Fruit fly (Drosophila melanogaster): ENCODE results near the gene Ho.

Ho gene

dm6 chr3R:11661187-11661586 lies 18.4 kb upstream of the Ho start:
- TF ChIP-seq lola (GFP tag; optimal IDR thresholded peaks at IDR 0.05) = no peak
- no peak for TF ChIP-seq Hnf4 (GFP tag; optimal IDR thresholded peaks at IDR 0.05)
- TF ChIP-seq psq (GFP tag; optimal IDR thresholded peaks at IDR 0.05) = no peak
- no peak for TF ChIP-seq dmrt93B (GFP tag; optimal IDR thresholded peaks at IDR 0.05)
- no peak for TF ChIP-seq Hr83 (GFP tag; optimal IDR thresholded peaks at IDR 0.05; ENCODE audit: poor library complexity, severe bottlenecking)
- no peak for TF ChIP-seq CG9705 (GFP tag; optimal IDR thresholded peaks at IDR 0.05)
- TF ChIP-seq Abd-B (GFP tag; optimal IDR thresholded peaks at IDR 0.05) = no peak
- no peak for TF ChIP-seq h (GFP tag; optimal IDR thresholded peaks at IDR 0.05)
- no peak for TF ChIP-seq fru (GFP tag; optimal IDR thresholded peaks at IDR 0.05)
- no peak for TF ChIP-seq foxo (GFP tag; optimal IDR thresholded peaks at IDR 0.05)
- TF ChIP-seq Dif (GFP tag; optimal IDR thresholded peaks at IDR 0.05; ENCODE audit: partially characterized antibody) = no peak
- no peak for TF ChIP-seq Jra (GFP tag; optimal IDR thresholded peaks at IDR 0.05)
- TF ChIP-seq rgr (GFP tag; optimal IDR thresholded peaks at IDR 0.05) = no peak
- no peak for TF ChIP-seq dsf (GFP tag; optimal IDR thresholded peaks at IDR 0.05; ENCODE audit: borderline replicate concordance)
- TF ChIP-seq CrebA (GFP tag; optimal IDR thresholded peaks at IDR 0.05; ENCODE audit: borderline replicate concordance) = no peak
- no peak for TF ChIP-seq sv (GFP tag; optimal IDR thresholded peaks at IDR 0.05)
- TF ChIP-seq Hr78 (GFP tag; optimal IDR thresholded peaks at IDR 0.05) = no peak
- no peak for TF ChIP-seq N (GFP tag; optimal IDR thresholded peaks at IDR 0.05)
- TF ChIP-seq Mio (GFP tag; optimal IDR thresholded peaks at IDR 0.05) = no peak
- no peak for TF ChIP-seq Vsx2 (GFP tag; optimal IDR thresholded peaks at IDR 0.05; ENCODE audit: partially characterized antibody)

- TF ChIP-seq fru (GFP tag; optimal IDR thresholded peaks at IDR 0.05) (peak; percentile 0), h (GFP tag; optimal IDR thresholded peaks at IDR 0.05) (no peak)
These were observed 17.8 kb upstream of the Ho start for dm6 chr3R:11661712-11662111.

dm6 chr3R:11662617-11663016 lies 16.9 kb upstream of the Ho start:
- TF ChIP-seq woc (GFP tag; optimal IDR thresholded peaks at IDR 0.05) = no peak
- TF ChIP-seq dmrt93B (GFP tag; optimal IDR thresholded peaks at IDR 0.05) = no peak

dm6 chr3R:11663441-11663840 lies 16.1 kb upstream of the Ho start:
- TF ChIP-seq OdsH (GFP tag; optimal IDR thresholded peaks at IDR 0.05) = peak; percentile 19
- TF ChIP-seq dsf (GFP tag; optimal IDR thresholded peaks at IDR 0.05; ENCODE audit: borderline replicate concordance) = no peak
- TF ChIP-seq foxo (GFP tag; optimal IDR thresholded peaks at IDR 0.05) = peak in 1 of 2 experiments; percentile 5
- no peak for TF ChIP-seq Hr78 (GFP tag; optimal IDR thresholded peaks at IDR 0.05)
- no peak for TF ChIP-seq usp (GFP tag; optimal IDR thresholded peaks at IDR 0.05)

dm6 chr3R:11665508-11665907 lies 14.0 kb upstream of the Ho start:
- TF ChIP-seq foxo (GFP tag; optimal IDR thresholded peaks at IDR 0.05) (peak in 1 of 2 experiments; percentile 14), Mio (GFP tag; optimal IDR thresholded peaks at IDR 0.05) (no peak), tai (GFP tag; optimal IDR thresholded peaks at IDR 0.05) (no peak), Myc (optimal IDR thresholded peaks at IDR 0.05) (peak; percentile 89), HLH106 (tag; optimal IDR thresholded peaks at IDR 0.05) (no peak), rgr (GFP tag; optimal IDR thresholded peaks at IDR 0.05) (peak; percentile 10)

- TF ChIP-seq Rel (GFP tag; optimal IDR thresholded peaks at IDR 0.05) = peak; percentile 1
- TF ChIP-seq Rel (tag; optimal IDR thresholded peaks at IDR 0.05) = peak; percentile 50
- no peak for TF ChIP-seq brk (GFP tag; optimal IDR thresholded peaks at IDR 0.05)
- TF ChIP-seq Hnf4 (GFP tag; optimal IDR thresholded peaks at IDR 0.05) = peak; percentile 21
- TF ChIP-seq sage (GFP tag; optimal IDR thresholded peaks at IDR 0.05) = peak; percentile 21
These were observed 13.4 kb upstream of the Ho start for dm6 chr3R:11665925-11666687.

Data from whole organism, wandering third instar larva.